Worm (Caenorhabditis elegans) whole organism, L4 larva: Measurements from ENCODE around the gene F40H6.5.

Source experiments
- F10B5.3 ChIP-seq: sonication (generic microtip); optimal IDR thresholded peaks from 2 replicates; lab custom pipeline; 2016; ENCODE audit warnings: mild to moderate bottlenecking, missing genetic modification characterization, missing compliant biosample characterization
- R02D3.7 ChIP-seq: fragments of 150-350 bp; sonication (generic microtip); optimal IDR thresholded peaks from 3 replicates; lab custom pipeline; 2014; ENCODE audit warnings: missing biosample characterization, missing genetic modification characterization
- T26A8.4 ChIP-seq: fragments of 200-800 bp; sonication (Bioruptor generic); IDR thresholded peaks from 2 replicates; pipeline ENCODE4 v1.3.6; 2022; ENCODE audit warnings: missing genetic modification characterization, missing compliant biosample characterization
- Y48G9A.11 ChIP-seq: fragments of 200-800 bp; sonication (Bioruptor generic); IDR thresholded peaks from 2 replicates; pipeline ENCODE4 v1.3.6; 2022; ENCODE audit warnings: missing genetic modification reagents, missing genetic modification characterization, missing compliant biosample characterization
- aha-1 ChIP-seq: fragments of 150-350 bp; peaks from one replicate; lab custom pipeline; 2014; ENCODE audit warnings: missing biosample characterization, missing genetic modification characterization
- aly-2 ChIP-seq: sonication (generic microtip); optimal IDR thresholded peaks from 2 replicates; lab custom pipeline; 2018; ENCODE audit warnings: missing biosample characterization, missing genetic modification characterization
- ceh-20 ChIP-seq: fragments of 200-800 bp; sonication (Bioruptor generic); IDR thresholded peaks from 2 replicates; pipeline ENCODE4 v1.3.6; 2022; ENCODE audit warnings: missing genetic modification reagents, missing genetic modification characterization, missing compliant biosample characterization
- ceh-44 ChIP-seq: fragments of 200-800 bp; sonication (Bioruptor generic); IDR thresholded peaks from 2 replicates; pipeline ENCODE4 v1.3.6; 2022; ENCODE audit warnings: missing genetic modification reagents, missing genetic modification characterization, missing compliant biosample characterization
- ctbp-1 ChIP-seq: fragments of 200-800 bp; sonication (Bioruptor generic); IDR thresholded peaks from 2 replicates; pipeline ENCODE4 v1.3.6; 2022; ENCODE audit warnings: missing genetic modification reagents, missing genetic modification characterization, missing compliant biosample characterization
- daf-8 ChIP-seq: fragments of 200-800 bp; sonication (Bioruptor generic); IDR thresholded peaks from 2 replicates; pipeline ENCODE4 v1.3.6; 2022; ENCODE audit warnings: missing genetic modification characterization, missing compliant biosample characterization
- dmd-6 ChIP-seq: fragments of 200-800 bp; sonication (Bioruptor generic); IDR thresholded peaks from 2 replicates; pipeline ENCODE4 v1.3.6; 2022; ENCODE audit warnings: missing genetic modification reagents, missing genetic modification characterization, missing compliant biosample characterization
- dpl-1 ChIP-seq: fragments of 150-350 bp; optimal IDR thresholded peaks from 2 replicates; lab custom pipeline; 2014; ENCODE audit warnings: missing biosample characterization, missing genetic modification reagents, missing genetic modification characterization
- egl-27 ChIP-seq: sonication (generic microtip); optimal IDR thresholded peaks from 3 replicates; lab custom pipeline; 2017; ENCODE audit warnings: missing biosample characterization, missing genetic modification reagents, missing genetic modification characterization
- egl-43 ChIP-seq: fragments of 200-800 bp; sonication (Bioruptor generic); IDR thresholded peaks from 2 replicates; pipeline ENCODE4 v1.3.6; 2022; ENCODE audit warnings: missing genetic modification reagents, missing genetic modification characterization, missing compliant biosample characterization
- hlh-11 ChIP-seq: fragments of 200-800 bp; sonication (Bioruptor generic); optimal IDR thresholded peaks from 2 replicates; lab custom pipeline; 2018; ENCODE audit warnings: mild to moderate bottlenecking, missing genetic modification characterization, missing compliant biosample characterization
- hmg-1.1 ChIP-seq: fragments of 200-800 bp; sonication (Bioruptor generic); IDR thresholded peaks from 2 replicates; pipeline ENCODE4 v1.3.6; 2022; ENCODE audit warnings: missing genetic modification reagents, missing genetic modification characterization, missing compliant biosample characterization
- lim-7 ChIP-seq: fragments of 200-800 bp; sonication (Bioruptor generic); IDR thresholded peaks from 2 replicates; pipeline ENCODE4 v1.3.6; 2022; ENCODE audit warnings: missing genetic modification characterization, missing compliant biosample characterization
- lin-38 ChIP-seq: fragments of 200-800 bp; sonication (Bioruptor generic); IDR thresholded peaks from 2 replicates; pipeline ENCODE4 v1.3.6; 2022; ENCODE audit warnings: missing genetic modification reagents, missing genetic modification characterization, missing compliant biosample characterization
- lin-39 ChIP-seq: fragments of 150-350 bp; optimal IDR thresholded peaks from 2 replicates; lab custom pipeline; 2014; ENCODE audit warnings: missing biosample characterization, missing genetic modification reagents, missing genetic modification characterization
- lir-3 ChIP-seq: sonication (generic microtip); optimal IDR thresholded peaks from 2 replicates; lab custom pipeline; 2016; ENCODE audit warnings: mild to moderate bottlenecking, missing genetic modification characterization, missing compliant biosample characterization
- lsy-2 ChIP-seq, 2 experiments: fragments of 150-350 bp in 1 of 2; sonication (generic microtip) in 1 of 2; optimal IDR thresholded peaks; 2 replicates each; lab custom pipeline; 2014 to 2017; ENCODE audit warnings: missing biosample characterization in 2 of 2, missing genetic modification characterization in 2 of 2
- mes-2 ChIP-seq: sonication (generic microtip); optimal IDR thresholded peaks from 2 replicates; lab custom pipeline; 2016; ENCODE audit warnings: missing genotype, mild to moderate bottlenecking, missing genetic modification characterization, missing compliant biosample characterization; ENCODE audit not compliant: poor library complexity, severe bottlenecking
- nhr-28 ChIP-seq: fragments of 150-350 bp; optimal IDR thresholded peaks from 2 replicates; lab custom pipeline; 2014; ENCODE audit warnings: missing biosample characterization, missing genetic modification characterization
- nhr-48 ChIP-seq: sonication (generic microtip); optimal IDR thresholded peaks from 2 replicates; lab custom pipeline; 2016; ENCODE audit warnings: mild to moderate bottlenecking, missing genetic modification characterization, missing compliant biosample characterization
- nhr-77 ChIP-seq: fragments of 150-350 bp; optimal IDR thresholded peaks from 2 replicates; lab custom pipeline; 2014; ENCODE audit warnings: missing biosample characterization, missing genetic modification characterization
- php-3 ChIP-seq: fragments of 200-800 bp; sonication (Bioruptor generic); IDR thresholded peaks from 2 replicates; pipeline ENCODE4 v1.3.6; 2022; ENCODE audit warnings: missing genetic modification reagents, missing genetic modification characterization, missing compliant biosample characterization
- rbr-2 ChIP-seq: sonication (generic microtip); optimal IDR thresholded peaks from 2 replicates; lab custom pipeline; 2016; ENCODE audit warnings: missing genotype, missing genetic modification characterization, missing compliant biosample characterization
- snpc-1.2 ChIP-seq: fragments of 200-800 bp; sonication (Bioruptor generic); IDR thresholded peaks from 2 replicates; pipeline ENCODE4 v1.3.6; 2022; ENCODE audit warnings: missing genetic modification reagents, missing genetic modification characterization, missing compliant biosample characterization
- unc-62 ChIP-seq, 3 experiments: fragments of 150-350 bp in 1 of 3; sonication (generic microtip); optimal IDR thresholded peaks in 2 of 3; peaks in 1 of 3; 1 replicate in 1 of 3; 2 replicates in 2 of 3; lab custom pipeline; 2014 to 2017; ENCODE audit warnings: missing biosample characterization in 3 of 3, missing genetic modification characterization in 3 of 3, missing genetic modification reagents in 3 of 3, missing genotype in 1 of 3
- vab-7 ChIP-seq: fragments of 200-800 bp; sonication (Bioruptor generic); IDR thresholded peaks from 2 replicates; pipeline ENCODE4 v1.3.6; 2022; ENCODE audit warnings: missing genetic modification reagents, missing genetic modification characterization, missing compliant biosample characterization

F40H6.5 gene

ce11 chrIII:6019512-6020209 is 35.9 kb downstream of the F40H6.5 start, which contains the start of the genes npp-10 and cyk-3 (continued):
- TF ChIP-seq hlh-11 (tag; lab: Kevin White, UChicago) (no peak), F10B5.3 (tag; lab: Kevin White, UChicago) (no peak), R02D3.7 (no peak), aha-1 (tag; lab: Kevin White, UChicago) (peak; percentile 95), nhr-48 (tag; lab: Kevin White, UChicago) (no peak)

- peak; percentile 15; the same call in 1 of the 2 replicates for TF ChIP-seq ceh-20 (GFP tag; lab: Robert Waterston, UW)
- TF ChIP-seq ceh-44 (GFP tag; lab: Robert Waterston, UW): peak; percentile 31; the same call in 1 of the 2 replicates
- TF ChIP-seq mes-2 (tag; lab: Kevin White, UChicago): peak; percentile 16
- TF ChIP-seq ctbp-1: 0 out of 2 replicates have a peak, but pooled peaks have one; percentile 16
- peak; percentile 77; the same call in 1 of the 2 replicates for TF ChIP-seq Y48G9A.11 (GFP tag; lab: Robert Waterston, UW)
- TF ChIP-seq lin-38: peak; percentile 52; the same call in 1 of the 2 replicates
- TF ChIP-seq egl-43: 0 out of 2 replicates have a peak, but pooled peaks have one; percentile 51
- peak; percentile 51; the same call in 1 of the 2 replicates for TF ChIP-seq hmg-1.1 (GFP tag; lab: Robert Waterston, UW)
- TF ChIP-seq vab-7 (GFP tag; lab: Robert Waterston, UW): peak; percentile 46
These were observed 42.6 kb downstream of the F40H6.5 start for ce11 chrIII:6013027-6013426.

- TF ChIP-seq lim-7: no peak
- no peak for TF ChIP-seq php-3
- peak in 1 of 2 experiments; percentile 91 for TF ChIP-seq unc-62 (GFP tag; optimal IDR thresholded peaks at IDR 0.05 in 1 of 2; lab: Kevin White, UChicago)
- TF ChIP-seq unc-62 (tag; optimal IDR thresholded peaks at IDR 0.05; lab: Kevin White, UChicago): no peak
- no peak for TF ChIP-seq lir-3
These were observed 44.3 kb downstream of the F40H6.5 start for ce11 chrIII:6011310-6011709.

ce11 chrIII:6008989-6009610 is 46.5 kb downstream of the F40H6.5 start, which contains the start of the genes gcna-1 and eftu-2:
Gene gcna-1, minus strand, starts transcription at chrIII:6009084.
Gene eftu-2, plus strand, starts transcription at chrIII:6009560.
- TF ChIP-seq lin-38 (peak; percentile 77), nhr-28 (no peak), dpl-1 (GFP tag; lab: Kevin White, UChicago) (peak; percentile 82), aly-2 (tag; lab: Kevin White, UChicago) (no peak), lin-39 (tag; lab: Kevin White, UChicago) (no peak), rbr-2 (tag; lab: Kevin White, UChicago) (peak; percentile 3), lsy-2 (tag; optimal IDR thresholded peaks at IDR 0.05; lab: Kevin White, UChicago) (peak in 1 of 2 experiments; percentile 92), T26A8.4 (GFP tag; lab: Robert Waterston, UW) (no peak), daf-8 (GFP tag; lab: Robert Waterston, UW) (no peak), egl-27 (tag; lab: Kevin White, UChicago) (no peak)

ce11 chrIII:6006453-6006852 is 49.2 kb downstream of the F40H6.5 start:
- TF ChIP-seq dmd-6 (GFP tag; lab: Robert Waterston, UW): peak; percentile 9; the same call in 1 of the 2 replicates
- TF ChIP-seq ctbp-1: no peak
- TF ChIP-seq snpc-1.2: no peak

- TF ChIP-seq unc-62 (GFP tag; optimal IDR thresholded peaks at IDR 0.05 in 1 of 2; lab: Kevin White, UChicago): peak in 1 of 2 experiments; percentile 39
- TF ChIP-seq unc-62 (tag; optimal IDR thresholded peaks at IDR 0.05; lab: Kevin White, UChicago): no peak
- TF ChIP-seq nhr-77 (tag; lab: Kevin White, UChicago): no peak
- peak; percentile 96 for TF ChIP-seq aha-1 (tag; lab: Kevin White, UChicago)
These were observed 53.6 kb downstream of the F40H6.5 start for ce11 chrIII:6002024-6002423.
